Worm (Caenorhabditis elegans): ENCODE measurements around the gene F55G11.1.

DNA sequence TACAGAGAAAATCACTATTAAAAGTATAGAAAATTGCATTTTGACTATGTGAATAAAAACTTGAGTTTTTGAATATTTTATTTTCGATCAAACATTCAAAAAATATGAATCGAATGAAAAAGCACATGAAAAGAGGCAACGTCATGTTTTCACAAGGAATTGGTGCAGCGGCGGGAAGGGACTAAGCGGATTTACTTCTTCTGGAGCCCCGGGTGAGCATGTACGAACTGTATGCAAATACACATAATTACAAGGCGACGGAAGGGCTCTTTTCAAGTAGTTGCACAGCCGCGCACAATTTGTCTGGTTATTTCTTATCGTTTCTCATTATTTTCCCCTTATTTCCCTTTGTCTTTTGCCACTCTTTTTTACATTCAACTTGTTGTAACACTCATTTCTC lies 49.5 kb upstream of the F55G11.1 start, which contains the start of gene K10D11.7:
- TF ChIP-seq pros-1 (tag; optimal IDR thresholded peaks at IDR 0.05), result no peak
- no peak for TF ChIP-seq eyg-1 (tag; optimal IDR thresholded peaks at IDR 0.05)
- TF ChIP-seq odd-2 (tag; optimal IDR thresholded peaks at IDR 0.05), result no peak
- no peak for TF ChIP-seq tbx-2 (tag; optimal IDR thresholded peaks at IDR 0.05)
- TF ChIP-seq pha-4 (tag; optimal IDR thresholded peaks at IDR 0.05), result no peak
- no peak for TF ChIP-seq fkh-10 (GFP tag; optimal IDR thresholded peaks at IDR 0.05)
- no peak for TF ChIP-seq pqm-1 (tag; optimal IDR thresholded peaks at IDR 0.05)
- no peak for TF ChIP-seq nhr-11 (tag; optimal IDR thresholded peaks at IDR 0.05)

All from whole organism, late embryonic.